Fruit fly (Drosophila melanogaster): ENCODE measurements around the gene Septin2.

Septin2 gene

dm6 chr3R:20576789-20577188 lies 11.4 kb downstream of the Septin2 start, which contains the start of the genes TFAM and CG5412 (continued):
- no peak for TF ChIP-seq CG17802 (tag; optimal IDR thresholded peaks at IDR 0.05)
- no peak for TF ChIP-seq E2f1 (GFP tag; IDR thresholded peaks at IDR 0.05)
- 0 out of 2 replicates have a peak, but pooled peaks have one; percentile 2 for TF ChIP-seq crol (GFP tag; IDR thresholded peaks at IDR 0.05)
- TF ChIP-seq sd (tag; optimal IDR thresholded peaks at IDR 0.05), result no peak
- no peak for TF ChIP-seq CG1529 (GFP tag; optimal IDR thresholded peaks at IDR 0.05)
- no peak for TF ChIP-seq CG15269 (tag; optimal IDR thresholded peaks at IDR 0.05)
- no peak for TF ChIP-seq CG14050 (GFP tag; IDR thresholded peaks at IDR 0.05)
- TF ChIP-seq twi (tag; optimal IDR thresholded peaks at IDR 0.05), result no peak
- TF ChIP-seq Fer3 (tag; optimal IDR thresholded peaks at IDR 0.05), result no peak
- no peak for TF ChIP-seq Nf-YB (GFP tag; optimal IDR thresholded peaks at IDR 0.05)
- no peak for TF ChIP-seq ash1 (GFP tag; optimal IDR thresholded peaks at IDR 0.05)
- TF ChIP-seq CG4328 (GFP tag; optimal IDR thresholded peaks at IDR 0.05), result no peak
- TF ChIP-seq ewg (GFP tag; optimal IDR thresholded peaks at IDR 0.05), result no peak
- peak; percentile 49 for TF ChIP-seq phol (tag; optimal IDR thresholded peaks at IDR 0.05)
- no peak for TF ChIP-seq klu (GFP tag; IDR thresholded peaks at IDR 0.05)
- no peak for TF ChIP-seq CG12942 (GFP tag; optimal IDR thresholded peaks at IDR 0.05)
- TF ChIP-seq CG10366 (GFP tag; IDR thresholded peaks at IDR 0.05), result no peak
- no peak for TF ChIP-seq ara (GFP tag; IDR thresholded peaks at IDR 0.05)
- TF ChIP-seq Bdp1 (GFP tag; optimal IDR thresholded peaks at IDR 0.05), result no peak
- TF ChIP-seq Hr78 (GFP tag; optimal IDR thresholded peaks at IDR 0.05), result no peak
- TF ChIP-seq Myb (GFP tag; optimal IDR thresholded peaks at IDR 0.05), result no peak
- no peak for TF ChIP-seq Scr (GFP tag; IDR thresholded peaks at IDR 0.05; ENCODE audit: partially characterized antibody)
- TF ChIP-seq B-H1 (GFP tag; IDR thresholded peaks at IDR 0.05), result no peak
- no peak for TF ChIP-seq CG5180 (GFP tag; optimal IDR thresholded peaks at IDR 0.05)
- no peak for TF ChIP-seq HLHmδ (GFP tag; optimal IDR thresholded peaks at IDR 0.05)
- TF ChIP-seq MBD-R2 (GFP tag; IDR thresholded peaks at IDR 0.05), result peak; percentile 93
- no peak for TF ChIP-seq slou (GFP tag; optimal IDR thresholded peaks at IDR 0.05)
- TF ChIP-seq Gsc (GFP tag; IDR thresholded peaks at IDR 0.05), result no peak
- no peak for TF ChIP-seq D19B (GFP tag; optimal IDR thresholded peaks at IDR 0.05)
- no peak for TF ChIP-seq wor (GFP tag; IDR thresholded peaks at IDR 0.05)
- no peak for TF ChIP-seq Med (GFP tag)
- no peak for TF ChIP-seq cato (GFP tag; optimal IDR thresholded peaks at IDR 0.05; ENCODE audit: borderline replicate concordance)
- no peak for TF ChIP-seq nerfin-1 (tag; optimal IDR thresholded peaks at IDR 0.05)
- no peak for TF ChIP-seq Dbx (GFP tag; IDR thresholded peaks at IDR 0.05)
- TF ChIP-seq Asciz (GFP tag; optimal IDR thresholded peaks at IDR 0.05), result no peak
- no peak for TF ChIP-seq Sry-β (GFP tag; optimal IDR thresholded peaks at IDR 0.05)
- no peak for TF ChIP-seq CG5953 (GFP tag; IDR thresholded peaks at IDR 0.05)
- no peak for TF ChIP-seq CG16863 (GFP tag; optimal IDR thresholded peaks at IDR 0.05)
- TF ChIP-seq CG7357 (GFP tag; IDR thresholded peaks at IDR 0.05), result no peak
- TF ChIP-seq tgo (GFP tag; IDR thresholded peaks at IDR 0.05), result no peak
- TF ChIP-seq CG12744 (GFP tag; optimal IDR thresholded peaks at IDR 0.05), result no peak
- TF ChIP-seq Doc3 (GFP tag; IDR thresholded peaks at IDR 0.05; ENCODE audit: partially characterized antibody), result peak; percentile 23; the same call in 1 of the 3 replicates
- TF ChIP-seq CG34422 (GFP tag; IDR thresholded peaks at IDR 0.05), result no peak; the same call in 2 of the 3 replicates
- TF ChIP-seq CG4360 (GFP tag; IDR thresholded peaks at IDR 0.05), result no peak
- no peak for TF ChIP-seq CG15514 (GFP tag; optimal IDR thresholded peaks at IDR 0.05)
- no peak for TF ChIP-seq sna (GFP tag; IDR thresholded peaks at IDR 0.05; ENCODE audit: partially characterized antibody)
- no peak for TF ChIP-seq Sox102F (GFP tag; optimal IDR thresholded peaks at IDR 0.05)
- TF ChIP-seq az2 (GFP tag; optimal IDR thresholded peaks at IDR 0.05), result no peak
- TF ChIP-seq CG15011 (GFP tag; optimal IDR thresholded peaks at IDR 0.05), result no peak
- TF ChIP-seq Taf1 (GFP tag; IDR thresholded peaks at IDR 0.05), result no peak
- peak; percentile 96 for TF ChIP-seq bigmax (GFP tag; optimal IDR thresholded peaks at IDR 0.05)
